Worm (Caenorhabditis elegans): ENCODE data around the gene srsx-11.

- TF ChIP-seq elt-1 (tag; optimal IDR thresholded peaks at IDR 0.05) (no peak), nhr-11 (tag; optimal IDR thresholded peaks at IDR 0.05) (no peak), ceh-82 (tag; optimal IDR thresholded peaks at IDR 0.05) (no peak), lsy-2 (tag; optimal IDR thresholded peaks at IDR 0.05) (no peak)
These were observed 4.1 kb upstream of the srsx-11 start, which contains the start of gene srsx-13 for ce11 chrV:4983091-4983490.

Measured in whole organism, L2 larva.